Fruit fly (Drosophila melanogaster): ENCODE data around the gene CG4546.

DNA sequence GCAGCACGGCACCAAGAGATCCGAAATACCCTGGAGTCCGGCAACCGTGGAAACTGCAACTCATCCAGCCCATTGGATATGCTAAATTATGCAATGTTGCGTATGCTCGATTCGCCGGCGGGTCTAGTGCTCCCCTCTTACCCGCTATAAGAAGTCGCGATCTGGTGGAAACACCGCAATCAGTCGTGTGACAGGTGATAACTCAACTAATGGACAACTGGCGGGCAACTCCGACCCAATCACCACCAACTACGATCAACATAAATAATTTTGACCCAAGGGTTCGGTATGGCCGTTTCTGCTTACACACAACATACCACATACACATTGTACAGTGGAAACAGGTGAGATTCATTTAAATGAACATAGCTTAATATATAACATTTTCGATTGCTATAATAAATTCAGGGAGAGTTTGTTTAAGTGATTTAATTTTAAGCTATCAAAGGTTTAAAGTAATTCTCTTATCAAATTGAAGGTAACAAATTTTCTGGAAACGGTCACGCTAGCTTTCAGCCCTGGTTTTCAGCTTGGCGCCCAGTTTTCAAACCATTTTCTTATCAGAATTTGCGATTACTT, 10.9 kb downstream of the CG4546 start, which contains the start of gene Hmt-1:
- no peak for TF ChIP-seq Sin3A (optimal IDR thresholded peaks at IDR 0.05)
- TF ChIP-seq psq (optimal IDR thresholded peaks at IDR 0.05), result no peak
